Fruit fly (Drosophila melanogaster) whole organism, pupa: Measurements from ENCODE around the gene CG11983.

Source experiments
- CG10348 ChIP-seq: fragments of 200-800 bp; sonication (Bioruptor generic); IDR thresholded peaks from 2 replicates; pipeline ENCODE4 v1.3.6; 2022; ENCODE audit warnings: missing biosample characterization, missing genetic modification characterization
- CG12605 ChIP-seq: fragments of 200-800 bp; sonication (Bioruptor generic); IDR thresholded peaks from 2 replicates; pipeline ENCODE4 v1.3.6; 2022; ENCODE audit warnings: missing biosample characterization, missing genetic modification characterization
- CG13204 ChIP-seq: fragments of 200-800 bp; sonication (Bioruptor generic); optimal IDR thresholded peaks from 2 replicates; lab custom pipeline; 2018; ENCODE audit warnings: missing biosample characterization, mild to moderate bottlenecking, missing genetic modification characterization, moderate library complexity
- CG14655 ChIP-seq: fragments of 200-800 bp; sonication (Bioruptor generic); optimal IDR thresholded peaks from 3 replicates; lab custom pipeline; 2017; ENCODE audit warnings: mild to moderate bottlenecking, missing biosample characterization, missing genetic modification reagents, missing genetic modification characterization
- CG15710 ChIP-seq: fragments of 200-800 bp; sonication (Bioruptor generic); optimal IDR thresholded peaks from 2 replicates; lab custom pipeline; 2018; ENCODE audit warnings: missing biosample characterization, mild to moderate bottlenecking, missing genetic modification characterization, moderate library complexity
- CG17806 ChIP-seq: fragments of 200-800 bp; sonication (Bioruptor generic); optimal IDR thresholded peaks from 2 replicates; lab custom pipeline; 2018; ENCODE audit warnings: missing biosample characterization, mild to moderate bottlenecking, missing genetic modification characterization, moderate library complexity
- CG32121 ChIP-seq: fragments of 200-800 bp; sonication (Bioruptor generic); IDR thresholded peaks from 2 replicates; pipeline ENCODE4 v1.3.6; 2022; ENCODE audit warnings: missing biosample characterization, missing genetic modification characterization
- CG34367 ChIP-seq: fragments of 200-800 bp; sonication (Bioruptor generic); optimal IDR thresholded peaks from 2 replicates; lab custom pipeline; 2018; ENCODE audit warnings: missing biosample characterization, mild to moderate bottlenecking, missing genetic modification characterization
- CG4496 ChIP-seq: fragments of 200-800 bp; sonication (Bioruptor generic); IDR thresholded peaks from 3 replicates; pipeline ENCODE4 v1.3.6; 2022; ENCODE audit warnings: missing biosample characterization, missing genetic modification characterization
- CG8159 ChIP-seq: fragments of 200-800 bp; sonication (Bioruptor generic); optimal IDR thresholded peaks from 3 replicates; lab custom pipeline; 2018; ENCODE audit warnings: missing biosample characterization, mild to moderate bottlenecking, missing genetic modification characterization, moderate library complexity
- CG8301 ChIP-seq: fragments of 200-800 bp; sonication (Bioruptor generic); optimal IDR thresholded peaks from 2 replicates; lab custom pipeline; 2018; ENCODE audit warnings: missing biosample characterization, mild to moderate bottlenecking, missing genetic modification characterization
- CG9948 ChIP-seq: fragments of 200-800 bp; sonication (Bioruptor generic); optimal IDR thresholded peaks from 2 replicates; lab custom pipeline; 2018; ENCODE audit warnings: missing biosample characterization, mild to moderate bottlenecking, missing genetic modification characterization, moderate library complexity
- D1 ChIP-seq: fragments of 200-800 bp; sonication (Bioruptor generic); optimal IDR thresholded peaks from 2 replicates; lab custom pipeline; 2018; ENCODE audit warnings: missing biosample characterization, mild to moderate bottlenecking, missing genetic modification characterization, moderate library complexity
- EcR ChIP-seq: fragments of 200-800 bp; sonication (Bioruptor generic); optimal IDR thresholded peaks from 3 replicates; lab custom pipeline; 2019; ENCODE audit warnings: missing biosample characterization, missing genetic modification characterization, mild to moderate bottlenecking, moderate library complexity, missing genetic modification reagents
- Ets98B ChIP-seq: fragments of 200-800 bp; sonication (Bioruptor generic); IDR thresholded peaks from 2 replicates; pipeline ENCODE4 v1.3.6; 2022; ENCODE audit warnings: missing biosample characterization, missing genetic modification characterization
- Pif1A ChIP-seq: fragments of 200-800 bp; sonication (Bioruptor generic); optimal IDR thresholded peaks from 3 replicates; lab custom pipeline; 2016; ENCODE audit warnings: missing biosample characterization, missing genetic modification characterization
- Pif1B ChIP-seq: fragments of 200-800 bp; sonication (Bioruptor generic); optimal IDR thresholded peaks from 3 replicates; lab custom pipeline; 2016; ENCODE audit warnings: missing biosample characterization, missing genetic modification characterization
- Snoo ChIP-seq: fragments of 200-800 bp; sonication (Bioruptor generic); optimal IDR thresholded peaks from 3 replicates; lab custom pipeline; 2017; ENCODE audit warnings: missing biosample characterization, mild to moderate bottlenecking, missing genetic modification characterization, inconsistent platforms
- fd96Ca ChIP-seq: fragments of 200-800 bp; sonication (Bioruptor generic); IDR thresholded peaks from 3 replicates; pipeline ENCODE4 v1.3.6; 2022; ENCODE audit warnings: missing biosample characterization, missing genetic modification characterization
- gl ChIP-seq: fragments of 200-800 bp; sonication (Bioruptor generic); optimal IDR thresholded peaks from 2 replicates; lab custom pipeline; 2018; ENCODE audit warnings: missing biosample characterization, mild to moderate bottlenecking, missing genetic modification characterization
- rn ChIP-seq: fragments of 200-800 bp; sonication (Bioruptor generic); IDR thresholded peaks from 2 replicates; pipeline ENCODE4 v1.3.6; 2022; ENCODE audit warnings: missing biosample characterization, missing genetic modification characterization

The CG11983 gene

dm6 chr3R:9054442-9055118 lies 46.5 kb downstream of the CG11983 start:
- TF ChIP-seq Snoo (no peak), CG17806 (tag; lab: Kevin White, UChicago) (peak; percentile 49), CG8159 (tag; lab: Kevin White, UChicago) (peak; percentile 18), CG9948 (tag; lab: Kevin White, UChicago) (peak; percentile 59), CG15710 (peak; percentile 27), CG14655 (GFP tag; lab: Kevin White, UChicago) (peak; percentile 77), CG34367 (peak; percentile 29), CG8301 (tag; lab: Kevin White, UChicago) (peak; percentile 59), EcR (peak; percentile 20), CG32121 (no peak), CG10348 (GFP tag; lab: Robert Waterston, UW) (no peak), Ets98B (GFP tag; lab: Robert Waterston, UW) (no peak), CG13204 (no peak), Pif1A (GFP tag; lab: Kevin White, UChicago) (peak; percentile 65), Pif1B (GFP tag; lab: Kevin White, UChicago) (peak; percentile 58)

DNA sequence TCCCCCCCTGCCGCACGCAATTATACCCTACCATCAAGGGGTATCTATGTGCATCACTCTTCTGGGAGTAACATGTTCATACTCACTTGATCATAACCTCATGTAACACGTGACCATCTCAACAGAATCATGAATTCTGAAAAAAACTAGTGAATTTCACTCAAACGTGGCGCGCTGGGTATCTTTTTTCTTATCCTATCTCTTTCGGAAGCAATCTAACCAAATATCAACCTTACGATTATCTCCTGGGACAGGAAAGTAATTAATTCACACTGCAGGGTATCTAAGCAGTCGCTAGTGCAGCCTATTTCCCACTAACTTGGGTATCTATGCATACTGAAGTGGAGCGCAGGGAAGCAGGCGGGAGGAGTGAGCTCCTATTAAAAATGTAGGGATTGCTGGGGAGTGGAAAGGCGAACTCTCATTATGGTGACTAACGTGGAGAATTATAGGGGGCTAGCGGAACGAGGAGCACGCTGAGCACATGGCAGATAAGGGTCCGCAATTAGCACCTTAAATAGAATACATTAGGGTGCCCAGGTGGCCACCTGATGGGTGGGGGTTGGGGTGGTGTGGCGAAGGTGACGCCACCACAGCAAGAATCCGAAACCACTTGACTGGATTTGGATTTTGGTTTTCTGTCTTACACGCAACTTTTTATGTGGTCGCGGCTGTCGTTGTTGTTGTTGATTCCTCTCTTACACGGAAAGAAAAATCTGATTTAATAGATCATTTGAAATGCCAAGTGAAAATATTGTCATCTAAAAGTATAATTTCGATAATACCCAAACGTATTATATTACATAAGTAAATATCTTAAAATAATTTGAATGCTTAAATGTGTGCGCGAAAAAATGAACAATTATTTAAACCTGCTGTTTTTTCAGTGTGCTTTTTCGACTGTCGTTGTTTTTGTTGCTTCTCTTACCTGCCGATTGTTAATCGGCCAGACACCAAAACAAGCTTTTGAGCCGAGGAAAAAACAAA lies 47.3 kb downstream of the CG11983 start:
- TF ChIP-seq Pif1A (GFP tag; lab: Kevin White, UChicago) (peak; percentile 86), Ets98B (GFP tag; lab: Robert Waterston, UW) (no peak), CG32121 (no peak), EcR (no peak), rn (no peak), CG34367 (peak; percentile 84), CG8159 (tag; lab: Kevin White, UChicago) (peak; percentile 94), CG4496 (GFP tag; lab: Robert Waterston, UW) (no peak), CG15710 (peak; percentile 87), CG10348 (GFP tag; lab: Robert Waterston, UW) (no peak), fd96Ca (no peak), Pif1B (GFP tag; lab: Kevin White, UChicago) (peak; percentile 82), CG13204 (peak; percentile 1), CG8301 (tag; lab: Kevin White, UChicago) (peak; percentile 92), CG9948 (tag; lab: Kevin White, UChicago) (peak; percentile 91), CG14655 (GFP tag; lab: Kevin White, UChicago) (peak; percentile 92), gl (peak; percentile 78), CG17806 (tag; lab: Kevin White, UChicago) (peak; percentile 91), Snoo (peak; percentile 91), D1 (tag; lab: Kevin White, UChicago) (peak; percentile 41), CG12605 (no peak)
- TF ChIP-seq, all 21 proteins: peak for 13

DNA sequence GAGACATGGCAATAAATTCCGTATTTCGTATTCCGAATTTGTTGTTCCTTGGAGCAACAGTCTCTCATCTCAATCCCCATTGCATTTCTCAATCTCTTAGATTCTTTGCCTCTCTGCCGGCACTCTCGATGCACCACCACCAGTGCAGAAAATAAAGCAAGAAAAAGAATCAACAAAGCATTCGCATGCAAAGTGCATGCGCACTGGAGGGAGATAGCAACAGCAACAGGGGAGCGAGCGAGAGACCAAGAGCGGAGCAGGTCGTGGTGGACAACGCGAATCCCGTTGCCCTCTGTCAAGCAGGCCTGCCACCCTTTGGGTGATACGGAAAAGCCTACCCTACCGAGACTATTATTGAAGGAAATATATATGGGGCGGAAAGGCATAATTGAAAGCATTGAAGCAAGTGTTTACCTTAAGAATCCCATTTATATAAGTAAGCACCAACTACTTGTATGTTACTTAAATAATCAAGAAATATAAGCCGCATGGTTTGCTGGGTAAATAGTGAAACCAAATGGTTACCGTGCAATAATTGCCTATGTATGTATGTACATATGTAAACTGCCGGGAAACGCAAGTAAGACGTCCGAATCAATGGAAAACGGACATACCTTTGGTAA lies 48.4 kb downstream of the CG11983 start:
- TF ChIP-seq EcR (peak; percentile 63), CG10348 (GFP tag; lab: Robert Waterston, UW) (no peak), rn (no peak), fd96Ca (no peak), Ets98B (GFP tag; lab: Robert Waterston, UW) (no peak), Pif1B (GFP tag; lab: Kevin White, UChicago) (peak; percentile 27), CG8301 (tag; lab: Kevin White, UChicago) (peak; percentile 34), gl (peak; percentile 91), CG9948 (tag; lab: Kevin White, UChicago) (no peak), CG13204 (peak; percentile 85), CG14655 (GFP tag; lab: Kevin White, UChicago) (peak; percentile 39), CG8159 (tag; lab: Kevin White, UChicago) (peak; percentile 49), CG15710 (peak; percentile 62), D1 (tag; lab: Kevin White, UChicago) (no peak), Pif1A (GFP tag; lab: Kevin White, UChicago) (peak; percentile 26), CG17806 (tag; lab: Kevin White, UChicago) (peak; percentile 41), CG12605 (no peak), CG4496 (GFP tag; lab: Robert Waterston, UW) (no peak), CG32121 (no peak), CG34367 (peak; percentile 62), Snoo (no peak)

DNA sequence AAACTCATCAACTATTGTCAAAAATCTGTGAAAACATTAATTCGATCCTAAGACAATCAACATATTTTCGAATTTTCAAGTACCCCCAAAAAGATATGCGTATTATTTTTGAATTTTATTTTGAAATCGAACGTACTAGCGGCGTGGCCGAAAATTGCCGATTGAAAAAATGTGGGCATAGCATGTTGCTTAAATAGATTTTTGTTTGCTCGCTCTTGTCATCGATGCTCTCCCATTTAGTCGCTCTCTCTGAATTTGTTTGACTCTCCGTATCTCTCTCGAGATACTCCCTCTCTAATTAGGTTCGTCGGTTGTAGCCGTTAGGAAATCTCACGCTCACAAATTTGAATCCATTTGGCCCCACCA lies 48.9 kb downstream of the CG11983 start:
- TF ChIP-seq CG8301 (tag; lab: Kevin White, UChicago): no peak
- no peak for TF ChIP-seq CG14655 (GFP tag; lab: Kevin White, UChicago)
- no peak for TF ChIP-seq CG9948 (tag; lab: Kevin White, UChicago)
- no peak for TF ChIP-seq Snoo
- TF ChIP-seq rn: no peak
- TF ChIP-seq CG17806 (tag; lab: Kevin White, UChicago): no peak
- no peak for TF ChIP-seq CG15710
- no peak for TF ChIP-seq gl
- TF ChIP-seq Pif1A (GFP tag; lab: Kevin White, UChicago): no peak
- no peak for TF ChIP-seq CG8159 (tag; lab: Kevin White, UChicago)
- no peak for TF ChIP-seq CG13204
- TF ChIP-seq Ets98B (GFP tag; lab: Robert Waterston, UW): no peak
- no peak for TF ChIP-seq CG4496 (GFP tag; lab: Robert Waterston, UW)
- TF ChIP-seq Pif1B (GFP tag; lab: Kevin White, UChicago): no peak
- no peak for TF ChIP-seq EcR
- no peak for TF ChIP-seq fd96Ca
- no peak for TF ChIP-seq CG10348 (GFP tag; lab: Robert Waterston, UW)
- no peak for TF ChIP-seq D1 (tag; lab: Kevin White, UChicago)
